Fruit fly (Drosophila melanogaster) whole organism, embryonic: ENCODE measurements around the gene CG9289.

ENCODE experiments used
- Bdp1 ChIP-seq: fragments of 200-800 bp; sonication (Bioruptor generic); optimal IDR thresholded peaks from 3 replicates; lab custom pipeline; 2016; ENCODE audit warnings: missing biosample characterization, missing genetic modification characterization
- BtbVII ChIP-seq: fragments of 200-800 bp; sonication (Bioruptor generic); optimal IDR thresholded peaks from 3 replicates; lab custom pipeline; 2017; ENCODE audit warnings: missing biosample characterization, mild to moderate bottlenecking, missing genetic modification characterization
- CG11085 ChIP-seq: fragments of 200-800 bp; sonication (Bioruptor generic); IDR thresholded peaks from 2 replicates; pipeline ENCODE4 v1.3.6; 2022; ENCODE audit warnings: missing biosample characterization, missing genetic modification characterization
- CG11093 ChIP-seq: fragments of 200-800 bp; sonication (Bioruptor generic); IDR thresholded peaks from 3 replicates; pipeline ENCODE4 v1.3.6; 2022; ENCODE audit warnings: missing biosample characterization, missing genetic modification characterization
- CG11247 ChIP-seq: fragments of 200-800 bp; sonication (Bioruptor generic); IDR thresholded peaks from 2 replicates; pipeline ENCODE4 v1.3.6; 2022; ENCODE audit warnings: missing biosample characterization, missing genetic modification characterization
- CG15479 ChIP-seq: fragments of 200-800 bp; sonication (Bioruptor generic); optimal IDR thresholded peaks from 3 replicates; lab custom pipeline; 2019; ENCODE audit warnings: missing biosample characterization, mild to moderate bottlenecking, missing genetic modification characterization, moderate library complexity
- CG16815 ChIP-seq: fragments of 200-800 bp; sonication (Bioruptor generic); optimal IDR thresholded peaks from 3 replicates; lab custom pipeline; 2017; ENCODE audit warnings: missing biosample characterization, mild to moderate bottlenecking, missing genetic modification characterization
- CG17186 ChIP-seq: fragments of 200-800 bp; sonication (Bioruptor generic); optimal IDR thresholded peaks from 3 replicates; lab custom pipeline; 2017; ENCODE audit warnings: missing biosample characterization, missing genetic modification reagents, missing genetic modification characterization
- CG18764 ChIP-seq: fragments of 200-800 bp; sonication (Bioruptor generic); optimal IDR thresholded peaks from 3 replicates; lab custom pipeline; 2016; ENCODE audit warnings: missing biosample characterization, missing genetic modification characterization
- CG2116 ChIP-seq: fragments of 200-800 bp; sonication (Bioruptor generic); optimal IDR thresholded peaks from 3 replicates; lab custom pipeline; 2018; ENCODE audit warnings: missing biosample characterization, mild to moderate bottlenecking, missing genetic modification characterization
- CG31365 ChIP-seq: fragments of 200-800 bp; sonication (Bioruptor generic); optimal IDR thresholded peaks from 2 replicates; lab custom pipeline; 2018; ENCODE audit warnings: missing biosample characterization, mild to moderate bottlenecking, missing genetic modification characterization
- CG3163 ChIP-seq: fragments of 200-800 bp; sonication (Bioruptor generic); optimal IDR thresholded peaks from 3 replicates; lab custom pipeline; 2016; ENCODE audit warnings: missing biosample characterization, missing genetic modification characterization
- CG33557 ChIP-seq: fragments of 200-800 bp; sonication (Bioruptor generic); optimal IDR thresholded peaks from 2 replicates; lab custom pipeline; 2019; ENCODE audit warnings: missing biosample characterization, mild to moderate bottlenecking, missing genetic modification characterization, moderate library complexity
- CG3407 ChIP-seq: fragments of 200-800 bp; sonication (Bioruptor generic); optimal IDR thresholded peaks from 2 replicates; lab custom pipeline; 2018; ENCODE audit warnings: missing biosample characterization, mild to moderate bottlenecking, missing genetic modification characterization
- CG4360 ChIP-seq: fragments of 200-800 bp; sonication (Bioruptor generic); IDR thresholded peaks from 2 replicates; pipeline ENCODE4 v1.3.6; 2022; ENCODE audit warnings: missing biosample characterization, missing genetic modification characterization
- CG5180 ChIP-seq: fragments of 200-800 bp; sonication (Bioruptor generic); optimal IDR thresholded peaks from 3 replicates; lab custom pipeline; 2017; ENCODE audit warnings: missing biosample characterization, missing genetic modification characterization, mild to moderate bottlenecking, moderate library complexity, missing genetic modification reagents
- CG6272 ChIP-seq: fragments of 200-800 bp; sonication (Bioruptor generic); IDR thresholded peaks from 2 replicates; pipeline ENCODE4 v1.3.6; 2022; ENCODE audit warnings: missing biosample characterization, missing genetic modification characterization
- Chrac-16 ChIP-seq: fragments of 200-800 bp; sonication (Bioruptor generic); optimal IDR thresholded peaks from 3 replicates; lab custom pipeline; 2016; ENCODE audit warnings: missing biosample characterization, missing genetic modification characterization
- D ChIP-seq, 2 experiments: fragments of 200-800 bp in 1 of 2; fragments of >200 bp in 1 of 2; sonication (Bioruptor generic) in 1 of 2; optimal IDR thresholded peaks; 2 replicates in 1 of 2; 3 replicates in 1 of 2; lab custom pipeline; 2017; ENCODE audit warnings: mild to moderate bottlenecking in 1 of 2, missing biosample characterization in 1 of 2, missing genetic modification characterization in 1 of 2, missing genetic modification reagents in 1 of 2
- D19A ChIP-seq: fragments of 200-800 bp; optimal IDR thresholded peaks from 3 replicates; lab custom pipeline; 2019; ENCODE audit warnings: missing biosample characterization, mild to moderate bottlenecking, missing genetic modification characterization, moderate library complexity
- E2f1 ChIP-seq: fragments of 200-800 bp; sonication (Bioruptor generic); IDR thresholded peaks from 2 replicates; pipeline ENCODE4 v1.3.6; 2022; ENCODE audit warnings: missing biosample characterization, missing genetic modification characterization
- Hmr ChIP-seq: fragments of 200-800 bp; sonication (Bioruptor generic); optimal IDR thresholded peaks from 3 replicates; lab custom pipeline; 2017; ENCODE audit warnings: mild to moderate bottlenecking, missing biosample characterization, missing genetic modification reagents, missing genetic modification characterization
- Optix ChIP-seq: fragments of 200-800 bp; sonication (Bioruptor generic); IDR thresholded peaks from 3 replicates; pipeline ENCODE4 v1.3.6; 2022; ENCODE audit warnings: missing biosample characterization, missing genetic modification characterization
- Pdp1 ChIP-seq, 2 experiments: fragments of 200-800 bp; sonication (Bioruptor generic); optimal IDR thresholded peaks; 3 replicates each; lab custom pipeline; 2016; ENCODE audit warnings: missing biosample characterization in 2 of 2, missing genetic modification characterization in 2 of 2, mild to moderate bottlenecking in 1 of 2, moderate library complexity in 1 of 2
- Ssrp ChIP-seq: fragments of 200-800 bp; sonication (Bioruptor generic); optimal IDR thresholded peaks from 2 replicates; lab custom pipeline; 2018; ENCODE audit warnings: missing biosample characterization, mild to moderate bottlenecking, missing genetic modification characterization, moderate library complexity
- Taf1 ChIP-seq: fragments of 200-800 bp; sonication (Bioruptor generic); IDR thresholded peaks from 2 replicates; pipeline ENCODE4 v1.3.6; 2022; ENCODE audit warnings: missing biosample characterization, missing genetic modification characterization
- Tbp ChIP-seq: fragments of >200 bp; optimal IDR thresholded peaks from 2 replicates; lab custom pipeline; 2018; ENCODE audit warnings: missing biosample characterization, missing genetic modification characterization
- Xbp1 ChIP-seq: fragments of 200-800 bp; sonication (Bioruptor generic); optimal IDR thresholded peaks from 3 replicates; lab custom pipeline; 2016; ENCODE audit warnings: missing biosample characterization, mild to moderate bottlenecking, missing genetic modification characterization
- ato ChIP-seq: fragments of 200-800 bp; sonication (Bioruptor generic); IDR thresholded peaks from 2 replicates; pipeline ENCODE4 v1.3.6; 2022; ENCODE audit warnings: missing biosample characterization, missing genetic modification characterization; ENCODE audit not compliant: partially characterized antibody
- chn ChIP-seq: fragments of 200-800 bp; sonication (Bioruptor generic); optimal IDR thresholded peaks from 2 replicates; lab custom pipeline; 2016; ENCODE audit warnings: missing biosample characterization, missing genetic modification characterization
- dmrt11E ChIP-seq: fragments of 200-800 bp; sonication (Bioruptor generic); optimal IDR thresholded peaks from 3 replicates; lab custom pipeline; 2018; ENCODE audit warnings: missing biosample characterization, mild to moderate bottlenecking, missing genetic modification characterization, moderate library complexity
- ewg ChIP-seq: fragments of 200-800 bp; sonication (Bioruptor generic); optimal IDR thresholded peaks from 3 replicates; lab custom pipeline; 2017; ENCODE audit warnings: mild to moderate bottlenecking, missing biosample characterization, missing genetic modification reagents, missing genetic modification characterization
- eyg ChIP-seq: fragments of 200-800 bp; sonication (Bioruptor generic); optimal IDR thresholded peaks from 3 replicates; lab custom pipeline; 2016; ENCODE audit warnings: missing biosample characterization, missing genetic modification characterization
- fd102C ChIP-seq: fragments of 200-800 bp; sonication (Bioruptor generic); optimal IDR thresholded peaks from 2 replicates; lab custom pipeline; 2018; ENCODE audit warnings: missing biosample characterization, mild to moderate bottlenecking, missing genetic modification characterization, moderate library complexity
- gem ChIP-seq: fragments of 200-800 bp; sonication (Bioruptor generic); optimal IDR thresholded peaks from 2 replicates; lab custom pipeline; 2019; ENCODE audit warnings: missing biosample characterization, mild to moderate bottlenecking, missing genetic modification characterization, moderate library complexity
- hth ChIP-seq: fragments of >200 bp; optimal IDR thresholded peaks from 2 replicates; lab custom pipeline; 2017; ENCODE audit warnings: inconsistent platforms
- insv ChIP-seq, 2 experiments: fragments of 200-800 bp; sonication (Bioruptor generic); optimal IDR thresholded peaks; 3 replicates each; lab custom pipeline; 2016 to 2018; ENCODE audit warnings: missing biosample characterization in 2 of 2, missing genetic modification characterization in 2 of 2
- jing ChIP-seq: fragments of 200-800 bp; sonication (Bioruptor generic); optimal IDR thresholded peaks from 2 replicates; lab custom pipeline; 2018; ENCODE audit warnings: missing biosample characterization, mild to moderate bottlenecking, missing genetic modification characterization
- maf-S ChIP-seq: fragments of 200-800 bp; sonication (Bioruptor generic); optimal IDR thresholded peaks from 2 replicates; lab custom pipeline; 2016; ENCODE audit warnings: missing biosample characterization, missing genetic modification characterization
- onecut ChIP-seq: fragments of 200-800 bp; sonication (Bioruptor generic); IDR thresholded peaks from 2 replicates; pipeline ENCODE4 v1.3.6; 2022; ENCODE audit warnings: missing biosample characterization, missing genetic modification characterization
- pb ChIP-seq: fragments of 200-800 bp; sonication (Bioruptor generic); optimal IDR thresholded peaks from 3 replicates; lab custom pipeline; 2016; ENCODE audit warnings: missing biosample characterization, missing genetic modification characterization
- ranshi ChIP-seq: fragments of 200-800 bp; sonication (Bioruptor generic); IDR thresholded peaks from 2 replicates; pipeline ENCODE4 v1.3.6; 2022; ENCODE audit warnings: missing biosample characterization, missing genetic modification characterization
- repo ChIP-seq: fragments of 200-800 bp; sonication (Bioruptor generic); optimal IDR thresholded peaks from 2 replicates; lab custom pipeline; 2016; ENCODE audit warnings: missing biosample characterization, missing genetic modification characterization
- sob ChIP-seq: fragments of 200-800 bp; sonication (Bioruptor generic); IDR thresholded peaks from 2 replicates; pipeline ENCODE4 v1.3.6; 2022; ENCODE audit warnings: missing biosample characterization, missing genetic modification characterization
- stc ChIP-seq: fragments of 200-800 bp; sonication (Bioruptor generic); IDR thresholded peaks from 2 replicates; pipeline ENCODE4 v1.3.6; 2022; ENCODE audit warnings: missing biosample characterization, missing genetic modification characterization
- tap ChIP-seq: fragments of 200-800 bp; optimal IDR thresholded peaks from 3 replicates; lab custom pipeline; 2019; ENCODE audit warnings: missing biosample characterization, mild to moderate bottlenecking, missing genetic modification characterization, moderate library complexity
- tx ChIP-seq: fragments of 200-800 bp; sonication (Bioruptor generic); optimal IDR thresholded peaks from 2 replicates; lab custom pipeline; 2016; ENCODE audit warnings: missing biosample characterization, missing genetic modification characterization
- vvl ChIP-seq: fragments of 200-800 bp; sonication (Bioruptor generic); IDR thresholded peaks from 2 replicates; pipeline ENCODE4 v1.3.6; 2022; ENCODE audit warnings: missing biosample characterization, missing genetic modification characterization
- zf30C ChIP-seq: fragments of 200-800 bp; sonication (Bioruptor generic); optimal IDR thresholded peaks from 3 replicates; lab custom pipeline; 2018; ENCODE audit warnings: missing biosample characterization, mild to moderate bottlenecking, missing genetic modification characterization

CG9289 gene

DNA sequence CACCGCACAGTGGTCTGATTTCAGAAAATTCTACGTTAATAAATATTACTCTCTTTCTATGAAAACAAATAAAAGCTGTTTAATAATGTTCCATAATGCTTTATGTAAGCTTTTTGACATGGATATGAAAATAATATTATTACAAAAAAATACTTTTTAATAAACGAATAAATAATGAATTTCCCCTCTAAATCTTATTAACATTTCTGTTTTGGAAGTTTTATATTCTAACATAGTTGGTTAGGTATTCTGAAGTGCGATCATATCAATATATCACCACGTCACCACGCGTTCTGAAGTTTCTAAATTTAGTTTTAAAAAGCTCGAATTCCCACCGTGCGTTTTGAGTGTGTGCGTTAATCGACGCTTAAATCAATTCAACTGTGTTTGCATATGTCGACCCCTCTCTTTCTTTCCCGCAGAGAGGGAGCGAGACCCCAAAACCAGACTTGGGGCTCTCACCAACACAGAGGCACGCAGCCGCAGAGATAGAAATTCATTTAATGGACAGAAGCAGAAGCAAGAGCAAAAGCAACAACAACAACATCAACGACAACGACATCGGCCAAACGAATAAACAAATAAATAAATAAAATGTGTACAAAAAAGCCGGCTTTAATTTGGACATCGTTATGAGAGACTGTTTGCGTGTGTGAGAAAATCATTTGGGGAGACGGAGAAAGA lies 7.3 kb upstream of the CG9289 start (continued):
- peak; percentile 92 for TF ChIP-seq D19A (tag; lab: Kevin White, UChicago)
- 0 out of 2 replicates have a peak, but pooled peaks have one; percentile 56 for TF ChIP-seq ranshi (GFP tag; lab: Robert Waterston, UW)
- peak; percentile 81 for TF ChIP-seq stc
- peak; percentile 87 for TF ChIP-seq BtbVII (GFP tag; lab: Kevin White, UChicago)
- TF ChIP-seq E2f1, result peak; percentile 74
- peak; percentile 85 for TF ChIP-seq vvl
- no peak for TF ChIP-seq CG31365 (tag; lab: Kevin White, UChicago)
- TF ChIP-seq hth (lab: Kevin White, UChicago), result no peak
- TF ChIP-seq CG16815 (GFP tag; lab: Kevin White, UChicago), result peak; percentile 78
- TF ChIP-seq ewg (GFP tag; lab: Kevin White, UChicago), result peak; percentile 81
- peak; percentile 32; the same call in 1 of the 2 replicates for TF ChIP-seq CG6272 (GFP tag; lab: Robert Waterston, UW)
- TF ChIP-seq eyg (GFP tag; lab: Kevin White, UChicago), result no peak
- peak; percentile 65 for TF ChIP-seq sob (GFP tag; lab: Robert Waterston, UW)
- TF ChIP-seq dmrt11E (tag; lab: Kevin White, UChicago), result peak; percentile 83
- peak; percentile 85 for TF ChIP-seq CG3407
- peak; percentile 66 for TF ChIP-seq pb (GFP tag; lab: Kevin White, UChicago)
- peak; percentile 90 for TF ChIP-seq CG33557 (GFP tag; lab: Kevin White, UChicago)
- TF ChIP-seq tx (GFP tag; lab: Kevin White, UChicago), result peak; percentile 40
- TF ChIP-seq gem, result peak; percentile 96
- TF ChIP-seq CG2116 (GFP tag; lab: Kevin White, UChicago), result peak; percentile 66
- peak in 1 of 2 experiments; percentile 22 for TF ChIP-seq insv (GFP tag; optimal IDR thresholded peaks at IDR 0.05; lab: Kevin White, UChicago)
- TF ChIP-seq onecut, result peak; percentile 68
- TF ChIP-seq CG17186 (GFP tag; lab: Kevin White, UChicago), result peak; percentile 32
- no peak for TF ChIP-seq CG15479 (GFP tag; lab: Kevin White, UChicago)
- peak; percentile 50 for TF ChIP-seq repo
- peak; percentile 68 for TF ChIP-seq jing
- no peak for TF ChIP-seq ato
- peak; percentile 58 to 64 for TF ChIP-seq Pdp1 (GFP tag; optimal IDR thresholded peaks at IDR 0.05; lab: Kevin White, UChicago)
- TF ChIP-seq D (optimal IDR thresholded peaks at IDR 0.05; lab: Kevin White, UChicago), result no peak
- TF ChIP-seq D (GFP tag; optimal IDR thresholded peaks at IDR 0.05; lab: Kevin White, UChicago), result peak; percentile 91
- no peak; the same call in 1 of the 2 replicates for TF ChIP-seq CG11085 (GFP tag; lab: Robert Waterston, UW)
- 0 out of 3 replicates have a peak, but pooled peaks have one; percentile 28 for TF ChIP-seq CG11093 (GFP tag; lab: Robert Waterston, UW)
- TF ChIP-seq tap (tag; lab: Kevin White, UChicago), result peak; percentile 75
- 0 out of 3 replicates have a peak, but pooled peaks have one; percentile 6 for TF ChIP-seq Optix (GFP tag; lab: Robert Waterston, UW)
- peak; percentile 80 for TF ChIP-seq CG5180 (GFP tag; lab: Kevin White, UChicago)
- TF ChIP-seq maf-S (GFP tag; lab: Kevin White, UChicago), result peak; percentile 9
- TF ChIP-seq Bdp1 (GFP tag; lab: Kevin White, UChicago), result peak; percentile 47
- TF ChIP-seq Hmr (GFP tag; lab: Kevin White, UChicago), result peak; percentile 90
- peak; percentile 89 for TF ChIP-seq Xbp1 (GFP tag; lab: Kevin White, UChicago)
- peak; percentile 90 for TF ChIP-seq Ssrp (tag; lab: Kevin White, UChicago)
- peak; percentile 67 for TF ChIP-seq CG18764 (GFP tag; lab: Kevin White, UChicago)
- TF ChIP-seq chn (GFP tag; lab: Kevin White, UChicago), result peak; percentile 18
- TF ChIP-seq Tbp, result no peak
- TF ChIP-seq Chrac-16 (GFP tag; lab: Kevin White, UChicago), result peak; percentile 74
- peak; percentile 57 for TF ChIP-seq CG3163
- TF ChIP-seq fd102C (GFP tag; lab: Kevin White, UChicago), result no peak
- peak; percentile 84 for TF ChIP-seq CG4360
- TF ChIP-seq zf30C, result no peak
- TF ChIP-seq CG11247 (GFP tag; lab: Robert Waterston, UW), result peak; percentile 27; the same call in 1 of the 2 replicates
- no peak; the same call in 1 of the 2 replicates for TF ChIP-seq Taf1 (GFP tag; lab: Robert Waterston, UW)
